Worm (Caenorhabditis elegans) whole organism, young adult: Measurements from ENCODE around the gene eea-1.

Experiments used
- D2030.7 ChIP-seq: fragments of 200-800 bp; sonication (Bioruptor generic); IDR thresholded peaks from 2 replicates; pipeline ENCODE4 v1.3.6; 2022; ENCODE audit warnings: missing genetic modification reagents, missing genetic modification characterization, missing compliant biosample characterization
- aptf-2 ChIP-seq: fragments of 200-800 bp; sonication (Bioruptor generic); conservative IDR thresholded peaks from 2 replicates; pipeline ENCODE4 v1.3.6; 2022; ENCODE audit warnings: missing genetic modification reagents, missing genetic modification characterization, missing compliant biosample characterization
- attf-3 ChIP-seq: fragments of 200-800 bp; sonication (Bioruptor generic); conservative IDR thresholded peaks from 2 replicates; pipeline ENCODE4 v1.3.6; 2022; ENCODE audit warnings: missing genetic modification reagents, missing genetic modification characterization, missing compliant biosample characterization
- nfya-1 ChIP-seq: sonication (generic microtip); optimal IDR thresholded peaks from 2 replicates; lab custom pipeline; 2017; ENCODE audit warnings: antibody characterized with exemption, missing compliant biosample characterization, missing genetic modification characterization, borderline replicate concordance; ENCODE audit not compliant: insufficient read depth
- unc-130 ChIP-seq: sonication (generic microtip); optimal IDR thresholded peaks from 2 replicates; lab custom pipeline; 2016; ENCODE audit warnings: missing genetic modification reagents, missing genetic modification characterization, missing compliant biosample characterization
- unc-62 ChIP-seq: fragments of 150-350 bp; optimal IDR thresholded peaks from 2 replicates; lab custom pipeline; 2014; ENCODE audit warnings: missing biosample characterization, missing genetic modification reagents, missing genetic modification characterization

DNA sequence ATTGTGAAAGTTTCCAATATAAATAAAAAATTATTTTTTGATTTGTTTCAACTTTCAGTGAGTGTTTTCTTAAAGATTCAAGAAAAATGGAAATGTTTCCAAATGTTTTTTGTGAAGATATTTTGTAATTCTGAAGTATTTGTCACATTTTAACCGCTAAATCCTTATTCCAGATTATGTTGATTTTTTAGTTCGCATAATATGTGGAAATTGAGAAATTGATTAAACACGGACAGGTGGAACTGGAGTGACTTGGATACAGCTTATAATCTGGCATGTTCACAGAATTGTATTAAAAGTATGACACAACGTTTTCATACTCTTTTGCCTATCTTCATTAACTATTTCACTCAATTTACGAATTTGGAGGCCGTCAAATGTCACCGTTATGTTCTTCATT, 41.7 kb downstream of the eea-1 start, which contains the start of gene lurp-3:
- no peak for TF ChIP-seq D2030.7
- TF ChIP-seq unc-62 (GFP tag; lab: Kevin White, UChicago), result no peak
- no peak for TF ChIP-seq aptf-2 (GFP tag; lab: Robert Waterston, UW)
- TF ChIP-seq unc-130 (GFP tag; lab: Kevin White, UChicago), result no peak
- TF ChIP-seq nfya-1 (tag; lab: Kevin White, UChicago), result no peak
- no peak for TF ChIP-seq attf-3 (GFP tag; lab: Robert Waterston, UW)
